Worm (Caenorhabditis elegans): ENCODE measurements around the gene pdi-2.

The pdi-2 gene

ce11 chrX:4484072-4484471 lies 39.9 kb upstream of the pdi-2 start:
- peak; percentile 9 for TF ChIP-seq tbx-2 (tag; optimal IDR thresholded peaks at IDR 0.05)
- no peak for TF ChIP-seq elt-2 (tag; optimal IDR thresholded peaks at IDR 0.05)
- peak; percentile 8 for TF ChIP-seq nhr-71 (tag; optimal IDR thresholded peaks at IDR 0.05)
- no peak for TF ChIP-seq jun-1 (tag; optimal IDR thresholded peaks at IDR 0.05)
- peak; percentile 54 for TF ChIP-seq lin-14 (GFP tag; optimal IDR thresholded peaks at IDR 0.05)
- peak; percentile 8 for TF ChIP-seq snu-23 (GFP tag; optimal IDR thresholded peaks at IDR 0.05)
- no peak for TF ChIP-seq lin-13 (GFP tag; optimal IDR thresholded peaks at IDR 0.05)
- peak; percentile 81 for TF ChIP-seq nhr-85 (tag)
- no peak for TF ChIP-seq dsc-1 (tag; optimal IDR thresholded peaks at IDR 0.05)
- TF ChIP-seq sox-4 (tag; optimal IDR thresholded peaks at IDR 0.05): no peak
- peak; percentile 96 for TF ChIP-seq blmp-1 (tag; optimal IDR thresholded peaks at IDR 0.05)
- no peak for TF ChIP-seq ceh-63 (GFP tag; optimal IDR thresholded peaks at IDR 0.05)
- TF ChIP-seq mep-1 (tag; optimal IDR thresholded peaks at IDR 0.05): no peak
- TF ChIP-seq aha-1 (tag; optimal IDR thresholded peaks at IDR 0.05): no peak
- TF ChIP-seq dpl-1 (GFP tag; optimal IDR thresholded peaks at IDR 0.05): no peak
- TF ChIP-seq zip-4 (GFP tag; optimal IDR thresholded peaks at IDR 0.05): no peak
- peak; percentile 55 for TF ChIP-seq nhr-20 (tag; optimal IDR thresholded peaks at IDR 0.05)

DNA sequence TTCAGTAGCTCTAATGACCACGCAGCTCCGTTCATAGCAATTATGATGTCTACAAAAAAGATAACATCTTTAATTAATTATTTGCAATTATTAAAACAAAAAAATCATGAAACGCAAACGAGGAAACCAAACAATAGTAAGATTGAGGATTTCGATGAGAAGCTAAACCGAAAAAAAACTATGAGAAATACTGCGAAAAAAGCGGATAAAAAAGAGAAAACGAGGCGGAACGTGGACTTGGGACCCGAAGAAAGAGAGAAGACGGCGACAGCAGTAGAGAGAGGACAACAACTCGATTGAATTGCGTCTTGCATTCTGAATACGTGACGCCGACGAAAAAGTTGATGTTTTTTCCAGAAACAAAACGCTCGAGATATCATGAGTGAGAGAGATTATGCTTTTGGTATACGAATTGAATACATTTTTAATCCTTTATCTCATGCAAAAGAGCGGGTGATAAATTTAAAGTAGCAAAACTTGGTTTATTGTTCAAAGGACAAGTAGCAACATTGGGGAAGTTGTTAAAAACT lies 35.1 kb upstream of the pdi-2 start, which contains the start of gene ncr-1:
Gene ncr-1 (minus strand): TSS at position 51 of the 530 bp plus-strand sequence.
- TF ChIP-seq nhr-20 (tag; optimal IDR thresholded peaks at IDR 0.05) (no peak), unc-62 (GFP tag; optimal IDR thresholded peaks at IDR 0.05) (no peak), mef-2 (tag; optimal IDR thresholded peaks at IDR 0.05) (no peak), lin-14 (GFP tag; optimal IDR thresholded peaks at IDR 0.05) (peak; percentile 42), ceh-63 (GFP tag; optimal IDR thresholded peaks at IDR 0.05) (no peak), grh-1 (GFP tag; IDR thresholded peaks at IDR 0.05) (no peak), ces-1 (GFP tag; optimal IDR thresholded peaks at IDR 0.05) (no peak), snpc-4 (tag; optimal IDR thresholded peaks at IDR 0.05) (no peak)

DNA sequence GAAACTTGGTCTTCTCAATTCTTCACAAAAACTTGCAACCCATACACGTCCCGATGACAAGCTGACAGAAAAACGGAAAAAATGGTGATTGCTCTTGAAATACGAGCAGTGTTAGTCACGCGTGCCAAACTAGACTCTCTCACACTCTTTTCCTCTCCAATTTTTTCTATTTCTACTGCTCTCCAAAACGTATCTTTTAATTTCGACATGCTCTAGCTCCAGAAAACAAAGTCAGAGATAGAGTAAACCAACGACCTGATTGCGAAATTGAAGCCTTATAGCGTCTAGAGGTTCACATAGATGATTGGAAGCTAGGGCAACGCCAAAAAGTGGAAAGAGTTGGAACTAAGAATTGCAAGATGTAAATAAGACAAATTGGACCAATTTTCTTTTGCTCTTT lies 33.6 kb upstream of the pdi-2 start:
- peak; percentile 62 for TF ChIP-seq skn-1 (tag; optimal IDR thresholded peaks at IDR 0.05)
- TF ChIP-seq tbx-2 (tag; optimal IDR thresholded peaks at IDR 0.05): peak; percentile 12
- no peak for TF ChIP-seq nhr-84 (tag; optimal IDR thresholded peaks at IDR 0.05)
- peak in 1 of 2 experiments; percentile 36 for TF ChIP-seq mdl-1 (tag; optimal IDR thresholded peaks at IDR 0.05)
- peak in 1 of 2 experiments; percentile 50 for TF ChIP-seq lsy-2 (tag; optimal IDR thresholded peaks at IDR 0.05)
- no peak for TF ChIP-seq ceh-63 (GFP tag; optimal IDR thresholded peaks at IDR 0.05)
- TF ChIP-seq isw-1 (GFP tag; IDR thresholded peaks at IDR 0.05): no peak
- TF ChIP-seq lin-14 (GFP tag; optimal IDR thresholded peaks at IDR 0.05): peak; percentile 65
- TF ChIP-seq nhr-71 (tag; optimal IDR thresholded peaks at IDR 0.05): peak; percentile 36
- TF ChIP-seq nhr-20 (tag; optimal IDR thresholded peaks at IDR 0.05): peak; percentile 72
- peak in 1 of 3 experiments; percentile 14 for TF ChIP-seq ceh-82 (tag; optimal IDR thresholded peaks at IDR 0.05)
- peak in 1 of 2 experiments; percentile 9 for TF ChIP-seq lin-35 (GFP tag; optimal IDR thresholded peaks at IDR 0.05)

DNA sequence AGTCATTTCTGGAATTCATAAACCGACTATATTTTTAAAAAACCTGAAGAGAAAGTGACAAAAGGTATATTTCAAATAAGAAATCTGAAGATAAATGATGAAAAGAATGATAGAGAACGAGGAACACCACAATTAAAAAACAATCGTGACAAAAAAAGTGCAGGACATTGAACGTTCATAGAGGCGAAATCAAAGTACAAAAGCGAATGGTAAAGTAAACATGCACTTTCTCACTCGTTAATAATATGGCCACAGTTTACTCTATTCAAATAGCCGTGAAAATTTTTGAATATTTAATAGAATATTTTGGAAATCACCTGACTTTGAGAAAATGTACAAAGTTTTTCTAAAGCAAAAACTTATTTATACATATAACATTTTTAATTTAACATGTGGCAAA lies 31.8 kb upstream of the pdi-2 start, which contains the start of gene F46H6.5:
Gene F46H6.5 (minus strand): TSS at position 10 of the 400 bp plus-strand sequence.
- no peak for TF ChIP-seq aha-1 (tag; optimal IDR thresholded peaks at IDR 0.05)
- TF ChIP-seq ets-5 (GFP tag; IDR thresholded peaks at IDR 0.05): no peak
- no peak for TF ChIP-seq lin-15B (tag; optimal IDR thresholded peaks at IDR 0.05)
- no peak for TF ChIP-seq unc-62 (GFP tag; optimal IDR thresholded peaks at IDR 0.05)
- no peak for TF ChIP-seq hlh-4 (tag; optimal IDR thresholded peaks at IDR 0.05)
- TF ChIP-seq unc-130 (tag; optimal IDR thresholded peaks at IDR 0.05): no peak
- TF ChIP-seq fkh-10 (GFP tag; optimal IDR thresholded peaks at IDR 0.05): no peak
- no peak for TF ChIP-seq nhr-237 (tag; optimal IDR thresholded peaks at IDR 0.05)
- no peak for TF ChIP-seq ztf-4 (tag; optimal IDR thresholded peaks at IDR 0.05)
- TF ChIP-seq egl-27 (tag; optimal IDR thresholded peaks at IDR 0.05): no peak
- TF ChIP-seq C34B4.2 (tag; optimal IDR thresholded peaks at IDR 0.05): no peak
- no peak for TF ChIP-seq irx-1 (tag; optimal IDR thresholded peaks at IDR 0.05)
